Worm (Caenorhabditis elegans) whole organism, early embryonic: ENCODE results near the gene ttc-36.

ENCODE experiments used
- F13C5.2 ChIP-seq: sonication (generic microtip); optimal IDR thresholded peaks from 2 replicates; lab custom pipeline; 2017; ENCODE audit warnings: mild to moderate bottlenecking, missing genetic modification characterization, inconsistent platforms, missing compliant biosample characterization
- aly-1 ChIP-seq: sonication (generic microtip); optimal IDR thresholded peaks from 2 replicates; lab custom pipeline; 2016; ENCODE audit warnings: missing genetic modification characterization, missing compliant biosample characterization
- ama-1 ChIP-seq: fragments of 150-350 bp; optimal IDR thresholded peaks from 2 replicates; lab custom pipeline; 2014
- ceh-36 ChIP-seq: sonication (generic microtip); optimal IDR thresholded peaks from 2 replicates; lab custom pipeline; 2016; ENCODE audit warnings: missing genetic modification characterization, inconsistent platforms, missing compliant biosample characterization
- flt-1 ChIP-seq: fragments of 200-800 bp; sonication (Bioruptor generic); IDR thresholded peaks from 2 replicates; pipeline ENCODE4 v1.3.6; 2022; ENCODE audit warnings: missing genetic modification characterization, missing compliant biosample characterization
- hmbx-1 ChIP-seq: sonication (generic microtip); optimal IDR thresholded peaks from 2 replicates; lab custom pipeline; 2016; ENCODE audit warnings: mild to moderate bottlenecking, missing genetic modification characterization, missing compliant biosample characterization
- pes-1 ChIP-seq: fragments of 200-800 bp; sonication (Bioruptor generic); IDR thresholded peaks from 2 replicates; pipeline ENCODE4 v1.3.6; 2022; ENCODE audit warnings: missing genetic modification reagents, missing genetic modification characterization, missing compliant biosample characterization
- scrt-1 ChIP-seq: fragments of 200-800 bp; sonication (Bioruptor generic); IDR thresholded peaks from 2 replicates; pipeline ENCODE4 v1.3.6; 2022; ENCODE audit warnings: missing genetic modification characterization, missing compliant biosample characterization
- sea-1 ChIP-seq: fragments of 200-800 bp; sonication (Bioruptor generic); conservative IDR thresholded peaks from 2 replicates; pipeline ENCODE4 v1.3.6; 2022; ENCODE audit warnings: missing genetic modification characterization, missing compliant biosample characterization
- tbx-37 ChIP-seq: fragments of 200-800 bp; sonication (Bioruptor generic); conservative IDR thresholded peaks from 2 replicates; pipeline ENCODE4 v1.3.6; 2022; ENCODE audit warnings: missing genetic modification reagents, missing genetic modification characterization, missing compliant biosample characterization
- tra-4 ChIP-seq: sonication (generic microtip); optimal IDR thresholded peaks from 2 replicates; lab custom pipeline; 2017; ENCODE audit warnings: missing genetic modification characterization, missing compliant biosample characterization

DNA sequence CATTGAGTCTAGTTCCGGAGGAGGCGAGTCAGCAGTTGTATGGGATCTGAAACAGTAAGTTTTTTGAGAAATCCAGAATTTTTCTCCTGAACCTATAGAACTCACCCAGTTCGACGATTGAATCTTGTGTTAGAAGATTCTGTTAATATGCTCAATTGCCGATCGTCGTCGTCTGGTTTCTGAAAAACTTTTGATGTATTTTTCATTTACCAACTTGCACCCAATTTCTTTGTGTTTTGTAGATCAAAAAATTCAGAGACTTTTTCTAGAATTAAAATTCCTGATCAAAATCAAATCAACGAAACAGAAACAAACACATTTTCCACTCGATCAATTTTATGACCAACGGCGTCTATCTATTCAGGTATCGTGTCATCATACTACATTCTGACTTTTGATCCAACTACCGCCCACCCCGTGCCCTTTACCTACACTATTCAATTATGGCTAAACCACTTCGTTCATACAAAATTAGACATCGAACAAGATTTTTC is 26.6 kb downstream of the ttc-36 start, which contains the start of gene C18D1.2:
- TF ChIP-seq ceh-36 (tag; lab: Kevin White, UChicago) (no peak), ama-1 (lab: Kevin White, UChicago) (no peak), tbx-37 (GFP tag; lab: Robert Waterston, UW) (no peak), hmbx-1 (tag; lab: Kevin White, UChicago) (no peak), F13C5.2 (tag; lab: Kevin White, UChicago) (no peak), aly-1 (no peak), pes-1 (GFP tag; lab: Robert Waterston, UW) (no peak), sea-1 (GFP tag; lab: Robert Waterston, UW) (no peak), tra-4 (no peak), flt-1 (no peak), scrt-1 (GFP tag; lab: Robert Waterston, UW) (no peak)
